ENCODE assay signal across 1 fruit fly cellular context in genomic region chr2L:4146317-4146716, dm6.
TF ChIP-seq lines count a peak whose summit lies in the region.

No protein-coding gene starts in this region.

TF ChIP-seq in whole organism, embryonic, 481 proteins besides CTCF, POLR2A, EP300 and RAD21 (continued from another document):
- peak; percentile 1 for TF ChIP-seq CG12659 (GFP tag; optimal IDR thresholded peaks at IDR 0.05; lab: Kevin White, UChicago)
- no peak for TF ChIP-seq twi (tag; optimal IDR thresholded peaks at IDR 0.05; lab: Kevin White, UChicago)
- peak; percentile 10 for TF ChIP-seq unpg (GFP tag; optimal IDR thresholded peaks at IDR 0.05; lab: Kevin White, UChicago)
- peak; percentile 49 for TF ChIP-seq lab (GFP tag; optimal IDR thresholded peaks at IDR 0.05; lab: Kevin White, UChicago)
- TF ChIP-seq CG17359 (tag; optimal IDR thresholded peaks at IDR 0.05; lab: Kevin White, UChicago) = peak; percentile 11
- no peak for TF ChIP-seq MTF-1 (GFP tag; optimal IDR thresholded peaks at IDR 0.05; lab: Kevin White, UChicago; ENCODE audit: borderline replicate concordance)
- no peak for TF ChIP-seq vfl (GFP tag; optimal IDR thresholded peaks at IDR 0.05; lab: Kevin White, UChicago)
- no peak for TF ChIP-seq abd-A (tag; optimal IDR thresholded peaks at IDR 0.05; lab: Kevin White, UChicago)
- peak; percentile 33 for TF ChIP-seq Sox102F (GFP tag; optimal IDR thresholded peaks at IDR 0.05; lab: Kevin White, UChicago)
- TF ChIP-seq Fer3 (tag; optimal IDR thresholded peaks at IDR 0.05; lab: Kevin White, UChicago) = peak; percentile 7
- peak; percentile 49 for TF ChIP-seq CG15269 (tag; optimal IDR thresholded peaks at IDR 0.05; lab: Kevin White, UChicago)
- TF ChIP-seq CG3281 (GFP tag; optimal IDR thresholded peaks at IDR 0.05; lab: Kevin White, UChicago) = peak; percentile 32
- TF ChIP-seq CG1603 (tag; optimal IDR thresholded peaks at IDR 0.05; lab: Kevin White, UChicago) = peak; percentile 23
- TF ChIP-seq bsh (GFP tag; optimal IDR thresholded peaks at IDR 0.05; lab: Kevin White, UChicago) = peak in 1 of 2 experiments; percentile 11
- TF ChIP-seq tgo (GFP tag; IDR thresholded peaks at IDR 0.05; lab: Robert Waterston, UW) = 0 out of 3 replicates have a peak, but pooled peaks have one; percentile 21
- no peak for TF ChIP-seq pan (optimal IDR thresholded peaks at IDR 0.05; lab: Kevin White, UChicago)
- TF ChIP-seq pan (GFP tag; optimal IDR thresholded peaks at IDR 0.05 in 1 of 2, IDR thresholded peaks at IDR 0.05 in 1 of 2) = no peak
- peak; percentile 2 for TF ChIP-seq ind (GFP tag; optimal IDR thresholded peaks at IDR 0.05; lab: Kevin White, UChicago)
- TF ChIP-seq CG6689 (GFP tag; IDR thresholded peaks at IDR 0.05; lab: Robert Waterston, UW) = 0 out of 2 replicates have a peak, but pooled peaks have one; percentile 21
- 0 out of 2 replicates have a peak, but pooled peaks have one; percentile 17 for TF ChIP-seq Ada2b (GFP tag; IDR thresholded peaks at IDR 0.05; lab: Robert Waterston, UW)
- peak; percentile 67 for TF ChIP-seq CG18599 (GFP tag; optimal IDR thresholded peaks at IDR 0.05; lab: Kevin White, UChicago)
- peak; percentile 5 for TF ChIP-seq fd96Cb (tag; optimal IDR thresholded peaks at IDR 0.05; lab: Kevin White, UChicago)
- no peak for TF ChIP-seq CG14965 (GFP tag; optimal IDR thresholded peaks at IDR 0.05; lab: Kevin White, UChicago; ENCODE audit: borderline replicate concordance)
- peak; percentile 34 for TF ChIP-seq gem (tag; optimal IDR thresholded peaks at IDR 0.05; lab: Kevin White, UChicago)
- TF ChIP-seq caup (GFP tag; optimal IDR thresholded peaks at IDR 0.05; lab: Kevin White, UChicago; ENCODE audit: severe bottlenecking) = peak; percentile 12
- no peak for TF ChIP-seq E2f1 (GFP tag; IDR thresholded peaks at IDR 0.05; lab: Robert Waterston, UW)
- peak; percentile 53 for TF ChIP-seq dmrt99B (tag; optimal IDR thresholded peaks at IDR 0.05; lab: Kevin White, UChicago)
- peak; percentile 14 for TF ChIP-seq NfI (GFP tag; optimal IDR thresholded peaks at IDR 0.05; lab: Kevin White, UChicago)
- no peak for TF ChIP-seq CG4404 (GFP tag; IDR thresholded peaks at IDR 0.05; lab: Robert Waterston, UW)
- peak; percentile 17 for TF ChIP-seq lilli (GFP tag; optimal IDR thresholded peaks at IDR 0.05; lab: Kevin White, UChicago)
- peak; percentile 23 for TF ChIP-seq Hmr (GFP tag; optimal IDR thresholded peaks at IDR 0.05; lab: Kevin White, UChicago)
- peak; percentile 3 for TF ChIP-seq scrt (GFP tag; optimal IDR thresholded peaks at IDR 0.05; lab: Kevin White, UChicago)
- TF ChIP-seq CG9932 (GFP tag; IDR thresholded peaks at IDR 0.05; lab: Robert Waterston, UW) = no peak
- peak; percentile 14 for TF ChIP-seq PHDP (tag; optimal IDR thresholded peaks at IDR 0.05; lab: Kevin White, UChicago)
- peak; percentile 1 for TF ChIP-seq CG13894 (tag; optimal IDR thresholded peaks at IDR 0.05; lab: Kevin White, UChicago)
- peak in 1 of 2 experiments; percentile 33 for TF ChIP-seq Hr51 (GFP tag; optimal IDR thresholded peaks at IDR 0.05; lab: Kevin White, UChicago)
